Worm (Caenorhabditis elegans) whole organism, L1 larva: ENCODE measurements around the gene ccar-1.
A peak's percentile ranks its signal among the peaks of the same experiment; 100 is the strongest.

Experiments
- C04F5.9 ChIP-seq: sonication (generic microtip); optimal IDR thresholded peaks from 2 replicates; lab custom pipeline; 2016; ENCODE audit warnings: missing genetic modification characterization, missing compliant biosample characterization
- C16A3.4 ChIP-seq: fragments of 150-350 bp; optimal IDR thresholded peaks from 2 replicates; lab custom pipeline; 2014; ENCODE audit warnings: missing biosample characterization, missing genetic modification characterization
- Y116A8C.19 ChIP-seq: sonication (generic microtip); optimal IDR thresholded peaks from 2 replicates; lab custom pipeline; 2016; ENCODE audit warnings: missing compliant biosample characterization, missing genetic modification characterization, borderline replicate concordance
- ama-1 ChIP-seq: fragments of 150-350 bp; optimal IDR thresholded peaks from 2 replicates; lab custom pipeline; 2014
- blmp-1 ChIP-seq: fragments of 150-350 bp; optimal IDR thresholded peaks from 2 replicates; lab custom pipeline; 2014; ENCODE audit warnings: missing biosample characterization, missing genetic modification characterization
- ceh-88 ChIP-seq: fragments of 200-800 bp; sonication (Bioruptor generic); IDR thresholded peaks from 2 replicates; pipeline ENCODE4 v1.3.6; 2022; ENCODE audit warnings: missing genetic modification characterization, missing compliant biosample characterization
- ces-1 ChIP-seq: fragments of 150-350 bp; optimal IDR thresholded peaks from 2 replicates; lab custom pipeline; 2014; ENCODE audit warnings: missing biosample characterization, missing genetic modification reagents, missing genetic modification characterization
- dpl-1 ChIP-seq, 3 experiments: fragments of 150-350 bp in 2 of 3; sonication (generic microtip) in 1 of 3; optimal IDR thresholded peaks; 2 replicates each; lab custom pipeline; 2014 to 2017; ENCODE audit warnings: missing biosample characterization in 3 of 3, missing genetic modification characterization in 3 of 3, missing genetic modification reagents in 3 of 3
- efl-1 ChIP-seq, 4 experiments: fragments of 150-350 bp; optimal IDR thresholded peaks in 3 of 4; peaks in 1 of 4; 1 replicate in 1 of 4; 2 replicates in 3 of 4; lab custom pipeline; 2014; ENCODE audit warnings: missing biosample characterization in 2 of 4, missing genetic modification characterization in 2 of 4, missing genetic modification reagents in 2 of 4
- efl-3 ChIP-seq: fragments of 200-800 bp; sonication (Bioruptor generic); optimal IDR thresholded peaks from 2 replicates; lab custom pipeline; 2018; ENCODE audit warnings: mild to moderate bottlenecking, missing genetic modification characterization, missing compliant biosample characterization
- egl-27 ChIP-seq, 2 experiments: fragments of 150-350 bp in 1 of 2; sonication (generic microtip); optimal IDR thresholded peaks; 3 replicates each; lab custom pipeline; 2017 to 2018; ENCODE audit warnings: missing biosample characterization in 2 of 2, missing genetic modification characterization in 2 of 2, missing genetic modification reagents in 2 of 2
- elt-2 ChIP-seq: sonication (generic microtip); optimal IDR thresholded peaks from 2 replicates; lab custom pipeline; 2016; ENCODE audit warnings: missing genetic modification characterization, mild to moderate bottlenecking, inconsistent platforms, missing compliant biosample characterization, missing genetic modification reagents
- elt-3 ChIP-seq, 6 experiments: fragments of 150-350 bp in 1 of 6; sonication (generic microtip); optimal IDR thresholded peaks; 2 replicates each; lab custom pipeline; 2017 to 2018; ENCODE audit warnings: missing biosample characterization in 6 of 6, missing genetic modification characterization in 6 of 6, inconsistent platforms in 1 of 6
- ets-5 ChIP-seq: fragments of 200-800 bp; sonication (Bioruptor generic); IDR thresholded peaks from 2 replicates; pipeline ENCODE4 v1.3.6; 2022; ENCODE audit warnings: missing genetic modification characterization, missing compliant biosample characterization
- fkh-10 ChIP-seq: sonication (generic microtip); optimal IDR thresholded peaks from 2 replicates; lab custom pipeline; 2017; ENCODE audit warnings: missing biosample characterization, missing genetic modification reagents, missing genetic modification characterization
- fkh-8 ChIP-seq: sonication (generic microtip); optimal IDR thresholded peaks from 2 replicates; lab custom pipeline; 2016; ENCODE audit warnings: mild to moderate bottlenecking, missing genetic modification characterization, missing compliant biosample characterization
- fos-1 ChIP-seq: fragments of 150-350 bp; optimal IDR thresholded peaks from 2 replicates; lab custom pipeline; 2014; ENCODE audit warnings: missing biosample characterization, missing genetic modification characterization
- grh-1 ChIP-seq: fragments of 200-800 bp; sonication (Bioruptor generic); IDR thresholded peaks from 2 replicates; pipeline ENCODE4 v1.3.6; 2022; ENCODE audit warnings: missing genetic modification reagents, missing genetic modification characterization, missing compliant biosample characterization
- isw-1 ChIP-seq: fragments of 200-800 bp; sonication (Bioruptor generic); IDR thresholded peaks from 2 replicates; pipeline ENCODE4 v1.3.6; 2022; ENCODE audit warnings: missing genetic modification characterization, missing compliant biosample characterization
- jun-1 ChIP-seq: fragments of 150-350 bp; optimal IDR thresholded peaks from 2 replicates; lab custom pipeline; 2014; ENCODE audit warnings: missing biosample characterization, missing genetic modification reagents, missing genetic modification characterization
- lin-14 ChIP-seq: fragments of 200-800 bp; sonication (Bioruptor generic); optimal IDR thresholded peaks from 2 replicates; lab custom pipeline; 2018; ENCODE audit warnings: mild to moderate bottlenecking, missing genetic modification characterization, moderate library complexity, missing compliant biosample characterization
- lin-15B ChIP-seq: fragments of 150-350 bp; sonication (generic microtip); optimal IDR thresholded peaks from 3 replicates; lab custom pipeline; 2014; ENCODE audit warnings: missing biosample characterization, missing genetic modification characterization
- lin-39 ChIP-seq: fragments of 150-350 bp; optimal IDR thresholded peaks from 2 replicates; lab custom pipeline; 2014; ENCODE audit warnings: missing biosample characterization, missing genetic modification reagents, missing genetic modification characterization
- lir-3 ChIP-seq: sonication (generic microtip); optimal IDR thresholded peaks from 2 replicates; lab custom pipeline; 2016; ENCODE audit warnings: mild to moderate bottlenecking, missing genetic modification characterization, moderate library complexity, missing compliant biosample characterization; ENCODE audit not compliant: poor library complexity
- mdl-1 ChIP-seq, 2 experiments: fragments of 150-350 bp; optimal IDR thresholded peaks; 2 replicates each; lab custom pipeline; 2014 to 2017; ENCODE audit warnings: missing biosample characterization in 2 of 2, missing genetic modification characterization in 2 of 2, inconsistent platforms in 1 of 2
- nhr-19 ChIP-seq: fragments of 200-800 bp; sonication (Bioruptor generic); conservative IDR thresholded peaks from 2 replicates; pipeline ENCODE4 v1.3.6; 2022; ENCODE audit warnings: missing genetic modification characterization, missing compliant biosample characterization
- nhr-20 ChIP-seq: sonication (generic microtip); optimal IDR thresholded peaks from 2 replicates; lab custom pipeline; 2016; ENCODE audit warnings: mild to moderate bottlenecking, missing genetic modification characterization, missing compliant biosample characterization
- nhr-47 ChIP-seq: sonication (generic microtip); optimal IDR thresholded peaks from 2 replicates; lab custom pipeline; 2016; ENCODE audit warnings: mild to moderate bottlenecking, missing genetic modification characterization, moderate library complexity, missing compliant biosample characterization
- nhr-71 ChIP-seq: sonication (generic microtip); optimal IDR thresholded peaks from 2 replicates; lab custom pipeline; 2016; ENCODE audit warnings: mild to moderate bottlenecking, missing genetic modification characterization, moderate library complexity, missing compliant biosample characterization
- nhr-76 ChIP-seq: sonication (generic microtip); optimal IDR thresholded peaks from 2 replicates; lab custom pipeline; 2017; ENCODE audit warnings: missing biosample characterization, missing genetic modification characterization
- pqm-1 ChIP-seq: sonication (generic microtip); optimal IDR thresholded peaks from 3 replicates; lab custom pipeline; 2017; ENCODE audit warnings: missing biosample characterization, missing genetic modification characterization
- snpc-4 ChIP-seq: fragments of 150-350 bp; optimal IDR thresholded peaks from 2 replicates; lab custom pipeline; 2014; ENCODE audit warnings: missing biosample characterization, missing genetic modification characterization
- snu-23 ChIP-seq: sonication (generic microtip); optimal IDR thresholded peaks from 2 replicates; lab custom pipeline; 2016; ENCODE audit warnings: missing genetic modification characterization, missing compliant biosample characterization
- swsn-7 ChIP-seq: sonication (generic microtip); optimal IDR thresholded peaks from 2 replicates; lab custom pipeline; 2016; ENCODE audit warnings: missing genetic modification characterization, missing compliant biosample characterization
- tbx-2 ChIP-seq: sonication (generic microtip); optimal IDR thresholded peaks from 2 replicates; lab custom pipeline; 2016; ENCODE audit warnings: missing genetic modification characterization, missing compliant biosample characterization
- unc-30 ChIP-seq: sonication (generic microtip); optimal IDR thresholded peaks from 2 replicates; lab custom pipeline; 2017; ENCODE audit warnings: missing biosample characterization, missing genetic modification characterization
- unc-86 ChIP-seq: sonication (generic microtip); optimal IDR thresholded peaks from 2 replicates; lab custom pipeline; 2016; ENCODE audit warnings: missing genetic modification characterization, missing compliant biosample characterization
- xbp-1 ChIP-seq: sonication (generic microtip); optimal IDR thresholded peaks from 2 replicates; lab custom pipeline; 2016; ENCODE audit warnings: missing genetic modification characterization, missing compliant biosample characterization
- ztf-11 ChIP-seq, 2 experiments: sonication (generic microtip); optimal IDR thresholded peaks; 2 replicates each; lab custom pipeline; 2016 to 2017; ENCODE audit warnings: missing genetic modification characterization in 2 of 2, missing biosample characterization in 1 of 2, missing compliant biosample characterization in 1 of 2
- ztf-4 ChIP-seq: fragments of 150-350 bp; optimal IDR thresholded peaks from 2 replicates; lab custom pipeline; 2014; ENCODE audit warnings: missing biosample characterization, missing genetic modification characterization

The ccar-1 gene

ce11 chrIV:14043680-14044079, 27.7 kb upstream of the ccar-1 start, which contains the start of gene Y37A1B.7:
Gene Y37A1B.7 (minus strand): TSS chrIV:14043780.
- TF ChIP-seq unc-86 (tag; lab: Kevin White, UChicago) (no peak), blmp-1 (tag; lab: Kevin White, UChicago) (peak; percentile 25)

- peak; percentile 12 for TF ChIP-seq blmp-1 (tag; lab: Kevin White, UChicago)
- no peak for TF ChIP-seq lir-3 (tag; lab: Kevin White, UChicago)
- TF ChIP-seq swsn-7 (tag; lab: Kevin White, UChicago): peak; percentile 12
- TF ChIP-seq jun-1: no peak
- no peak for TF ChIP-seq efl-1 (optimal IDR thresholded peaks at IDR 0.05; lab: Kevin White, UChicago)
- TF ChIP-seq efl-1 (GFP tag; optimal IDR thresholded peaks at IDR 0.05 in 1 of 2; lab: Kevin White, UChicago): peak in 1 of 2 experiments; percentile 64
- no peak for TF ChIP-seq C04F5.9 (tag; lab: Kevin White, UChicago)
- TF ChIP-seq ama-1 (lab: Kevin White, UChicago): no peak
- TF ChIP-seq unc-86 (tag; lab: Kevin White, UChicago): peak; percentile 31
- peak; percentile 3 for TF ChIP-seq snu-23 (GFP tag; lab: Kevin White, UChicago)
- no peak for TF ChIP-seq ceh-88
- TF ChIP-seq nhr-20 (tag; lab: Kevin White, UChicago): peak; percentile 0
- no peak for TF ChIP-seq isw-1 (GFP tag; lab: Robert Waterston, UW)
- no peak for TF ChIP-seq efl-3 (GFP tag; lab: Kevin White, UChicago)
- no peak for TF ChIP-seq elt-2
- TF ChIP-seq ztf-11 (tag; optimal IDR thresholded peaks at IDR 0.05; lab: Kevin White, UChicago): peak in 1 of 2 experiments; percentile 42
- TF ChIP-seq nhr-71 (tag; lab: Kevin White, UChicago): peak; percentile 41
- TF ChIP-seq fkh-8 (tag; lab: Kevin White, UChicago): peak; percentile 69
- TF ChIP-seq nhr-47: peak; percentile 10
- TF ChIP-seq dpl-1 (GFP tag; optimal IDR thresholded peaks at IDR 0.05; lab: Kevin White, UChicago): no peak
These were observed 24.6 kb upstream of the ccar-1 start for ce11 chrIV:14046777-14047176.

- TF ChIP-seq snu-23 (GFP tag; lab: Kevin White, UChicago) (peak; percentile 23), elt-2 (peak; percentile 55), elt-3 (tag; optimal IDR thresholded peaks at IDR 0.05; lab: Kevin White, UChicago) (peak in 5 of 6 experiments; percentile 21 to 84 (median 52)), nhr-19 (GFP tag; lab: Robert Waterston, UW) (0 out of 2 replicates have a peak, but pooled peaks have one; percentile 6), blmp-1 (tag; lab: Kevin White, UChicago) (peak; percentile 18), ztf-4 (no peak), jun-1 (no peak), pqm-1 (tag; lab: Kevin White, UChicago) (peak; percentile 55), ces-1 (no peak), efl-1 (optimal IDR thresholded peaks at IDR 0.05; lab: Kevin White, UChicago) (no peak), efl-1 (GFP tag; optimal IDR thresholded peaks at IDR 0.05 in 1 of 2; lab: Kevin White, UChicago) (no peak), xbp-1 (no peak), C16A3.4 (tag; lab: Kevin White, UChicago) (no peak), fos-1 (tag; lab: Kevin White, UChicago) (no peak), ztf-11 (tag; optimal IDR thresholded peaks at IDR 0.05; lab: Kevin White, UChicago) (no peak), nhr-20 (tag; lab: Kevin White, UChicago) (peak; percentile 58), lin-14 (GFP tag; lab: Kevin White, UChicago) (no peak)
These were observed 20.9 kb upstream of the ccar-1 start for ce11 chrIV:14050442-14050841.

ce11 chrIV:14050900-14051299, 20.4 kb upstream of the ccar-1 start, which contains the start of gene semo-1:
Gene semo-1 (plus strand): TSS chrIV:14051200.
- TF ChIP-seq fkh-10: no peak
- no peak for TF ChIP-seq lin-39 (tag; lab: Kevin White, UChicago)
- no peak for TF ChIP-seq egl-27 (tag; optimal IDR thresholded peaks at IDR 0.05; lab: Kevin White, UChicago)
- TF ChIP-seq dpl-1 (GFP tag; optimal IDR thresholded peaks at IDR 0.05; lab: Kevin White, UChicago): no peak
- no peak for TF ChIP-seq grh-1 (GFP tag; lab: Robert Waterston, UW)
- no peak for TF ChIP-seq snpc-4
- no peak for TF ChIP-seq ets-5 (GFP tag; lab: Robert Waterston, UW)
- TF ChIP-seq elt-3 (tag; optimal IDR thresholded peaks at IDR 0.05; lab: Kevin White, UChicago): no peak
- TF ChIP-seq pqm-1 (tag; lab: Kevin White, UChicago): no peak
- TF ChIP-seq tbx-2 (tag; lab: Kevin White, UChicago): no peak
- TF ChIP-seq unc-30 (tag; lab: Kevin White, UChicago): no peak
- TF ChIP-seq mdl-1 (tag; optimal IDR thresholded peaks at IDR 0.05; lab: Kevin White, UChicago): no peak
- no peak for TF ChIP-seq nhr-76
- TF ChIP-seq lin-15B: no peak
- no peak for TF ChIP-seq Y116A8C.19 (tag; lab: Kevin White, UChicago)
- TF ChIP-seq nhr-20 (tag; lab: Kevin White, UChicago): no peak
